Worm (Caenorhabditis elegans): ENCODE data around the gene F36F12.2.
"Not testable (repeated sequence)": the region's sequence is repeated elsewhere in the genome, so short reads cannot be mapped to it uniquely, and the experiment has no call there.

The F36F12.2 gene

DNA sequence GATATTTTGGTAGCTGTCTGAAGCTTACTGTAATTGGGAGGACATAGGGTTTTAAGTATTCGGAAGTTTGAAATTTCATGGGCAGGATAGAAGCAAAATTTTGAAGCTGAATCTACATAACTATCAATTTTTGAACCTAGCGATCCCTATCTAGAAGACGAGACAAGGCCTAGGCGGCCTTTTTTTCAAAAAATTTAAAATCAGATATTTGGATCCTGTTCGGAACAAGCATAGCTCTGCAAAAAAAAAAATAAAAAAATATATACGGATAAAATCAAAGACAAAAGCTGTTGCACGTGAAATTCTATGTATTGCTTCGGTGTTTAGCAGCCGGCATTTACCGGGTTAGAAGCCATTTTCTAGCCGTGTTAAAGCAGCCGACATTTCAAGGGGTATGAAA lies at the start of gene F36F12.2:
Gene F36F12.2, minus strand, starts transcription at position 101 of the 400 bp plus-strand sequence.
- TF ChIP-seq Y22D7AL.16 (tag; optimal IDR thresholded peaks at IDR 0.05) (no peak), sox-2 (GFP tag; IDR thresholded peaks at IDR 0.05) (no peak), ttx-3 (tag; optimal IDR thresholded peaks at IDR 0.05) (no peak), syd-9 (tag; optimal IDR thresholded peaks at IDR 0.05) (no peak), dve-1 (tag; optimal IDR thresholded peaks at IDR 0.05) (no peak), K09A11.1 (tag; optimal IDR thresholded peaks at IDR 0.05; ENCODE audit: insufficient read depth) (no peak), fkh-10 (GFP tag; optimal IDR thresholded peaks at IDR 0.05) (no peak), ahr-1 (tag; optimal IDR thresholded peaks at IDR 0.05) (no peak), che-1 (tag; optimal IDR thresholded peaks at IDR 0.05) (no peak)

DNA sequence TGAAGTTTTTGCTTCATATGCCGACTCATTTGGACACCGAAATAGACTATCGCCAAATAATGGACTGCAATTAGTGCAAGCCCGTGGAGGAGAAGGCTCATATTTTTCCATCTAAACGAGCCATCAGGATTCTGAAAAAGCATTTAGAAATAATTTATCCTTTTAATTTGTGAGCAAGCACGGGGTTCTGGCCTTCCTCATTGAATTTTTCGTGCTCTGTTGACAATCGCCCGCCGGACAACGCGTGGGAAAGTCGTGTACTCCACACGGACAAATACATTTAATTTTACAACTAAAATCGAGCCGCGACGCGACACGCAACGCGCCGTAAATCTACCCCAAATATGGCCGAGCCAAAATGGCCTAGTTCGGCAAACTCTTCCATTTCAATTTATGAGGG lies 49.3 kb upstream of the F36F12.2 start, which contains the start of gene F22F7.12:
Gene F22F7.12, minus strand, starts transcription at position 101 of the 400 bp plus-strand sequence.
- TF ChIP-seq C08G9.2 (tag; optimal IDR thresholded peaks at IDR 0.05); pax-1 (tag; optimal IDR thresholded peaks at IDR 0.05); pag-3 (tag; optimal IDR thresholded peaks at IDR 0.05; ENCODE audit: borderline replicate concordance): not testable (repeated sequence)

DNA sequence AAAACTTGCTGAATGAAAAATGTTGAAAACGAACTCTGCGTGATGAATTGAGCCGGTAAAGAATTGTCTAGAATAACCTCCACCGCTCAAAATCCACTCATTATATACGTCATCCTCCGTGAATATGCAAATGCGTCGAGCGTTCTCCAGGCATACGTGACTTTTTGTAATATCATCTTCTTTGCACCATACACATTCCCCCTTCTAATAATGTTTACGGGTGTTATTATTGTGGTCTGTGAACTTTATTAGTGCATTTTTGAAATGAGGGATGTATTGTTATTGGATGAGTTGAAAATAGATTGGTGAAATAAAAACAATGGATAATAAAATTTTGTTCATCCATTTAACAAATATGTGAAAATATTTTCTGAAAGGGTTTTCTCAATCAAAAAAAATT lies 44.8 kb upstream of the F36F12.2 start, which contains the start of gene F22F7.7:
Gene F22F7.7, minus strand, starts transcription at position 125 of the 400 bp plus-strand sequence.
- TF ChIP-seq lin-11 (tag; optimal IDR thresholded peaks at IDR 0.05) (no peak), ceh-14 (tag; optimal IDR thresholded peaks at IDR 0.05) (no peak), hlh-6 (tag; optimal IDR thresholded peaks at IDR 0.05) (no peak), C38D4.7 (GFP tag; optimal IDR thresholded peaks at IDR 0.05) (no peak), hlh-13 (GFP tag; optimal IDR thresholded peaks at IDR 0.05) (no peak), F13H6.1 (tag; optimal IDR thresholded peaks at IDR 0.05) (no peak), K02D7.2 (tag; optimal IDR thresholded peaks at IDR 0.05) (no peak), unc-86 (tag; optimal IDR thresholded peaks at IDR 0.05) (no peak), ztf-16 (tag; optimal IDR thresholded peaks at IDR 0.05) (no peak)

DNA sequence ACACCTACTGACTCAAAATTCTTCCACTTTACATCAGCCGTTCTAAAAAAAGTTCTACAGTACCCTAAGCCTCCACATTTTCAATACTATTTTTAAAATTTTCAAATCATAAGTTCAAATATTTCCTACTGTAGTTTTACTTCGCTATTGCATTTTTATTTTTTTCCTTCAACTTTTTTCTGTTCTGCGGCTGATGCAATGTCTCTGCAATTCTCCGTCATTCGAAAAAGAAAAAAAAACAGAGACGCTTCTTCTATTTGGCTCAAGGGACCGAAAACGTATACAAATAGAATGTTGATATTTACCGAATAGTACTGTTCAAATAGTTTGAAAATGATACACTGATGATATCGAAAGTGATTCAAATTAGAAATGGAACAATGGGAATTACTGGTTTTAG lies 43.2 kb upstream of the F36F12.2 start:
- no peak for TF ChIP-seq hlh-30 (tag; optimal IDR thresholded peaks at IDR 0.05; ENCODE audit: insufficient read depth)
- no peak for TF ChIP-seq unc-86 (tag; optimal IDR thresholded peaks at IDR 0.05)
- no peak for TF ChIP-seq hlh-15 (tag; optimal IDR thresholded peaks at IDR 0.05)
- TF ChIP-seq ceh-24 (tag; optimal IDR thresholded peaks at IDR 0.05): no peak
- no peak for TF ChIP-seq ceh-30 (tag; optimal IDR thresholded peaks at IDR 0.05)
- no peak for TF ChIP-seq pat-9 (tag; optimal IDR thresholded peaks at IDR 0.05)
- TF ChIP-seq ref-2 (tag; optimal IDR thresholded peaks at IDR 0.05): no peak
- TF ChIP-seq pax-1 (tag; optimal IDR thresholded peaks at IDR 0.05): no peak
- TF ChIP-seq lin-11 (tag; optimal IDR thresholded peaks at IDR 0.05): no peak
- TF ChIP-seq ceh-14 (tag; optimal IDR thresholded peaks at IDR 0.05): no peak
- TF ChIP-seq ceh-19 (GFP tag; optimal IDR thresholded peaks at IDR 0.05): no peak
- TF ChIP-seq hlh-8 (tag; optimal IDR thresholded peaks at IDR 0.05): no peak
- no peak for TF ChIP-seq npax-4 (tag; optimal IDR thresholded peaks at IDR 0.05)
- no peak for TF ChIP-seq ceh-6 (GFP tag; optimal IDR thresholded peaks at IDR 0.05)
- TF ChIP-seq ceh-2 (tag; optimal IDR thresholded peaks at IDR 0.05): no peak
- no peak for TF ChIP-seq zip-5 (tag; optimal IDR thresholded peaks at IDR 0.05)
- TF ChIP-seq sox-2 (GFP tag; IDR thresholded peaks at IDR 0.05): no peak

DNA sequence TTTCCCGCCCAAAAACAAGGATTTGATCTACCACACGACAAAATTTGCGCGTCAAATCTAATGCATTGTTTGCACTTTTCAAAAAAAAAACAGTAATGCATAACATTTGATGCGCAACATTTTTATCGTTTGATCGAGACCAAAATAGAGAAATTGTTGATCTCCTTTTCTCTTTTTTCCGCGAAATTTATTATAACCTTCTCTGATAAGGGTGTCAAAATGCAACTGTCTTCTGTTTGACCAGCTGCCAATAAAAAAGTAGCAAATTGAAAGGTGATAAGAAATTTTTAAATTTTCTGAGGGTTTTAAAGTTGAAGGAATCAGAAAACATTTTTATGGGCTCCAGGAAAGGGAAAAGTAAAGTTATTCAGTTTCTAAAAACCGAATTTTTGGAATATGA lies 41.9 kb upstream of the F36F12.2 start:
- TF ChIP-seq hlh-13 (GFP tag; optimal IDR thresholded peaks at IDR 0.05): no peak
- no peak for TF ChIP-seq madf-2 (tag; optimal IDR thresholded peaks at IDR 0.05)
- no peak for TF ChIP-seq hlh-6 (tag; optimal IDR thresholded peaks at IDR 0.05)
- TF ChIP-seq ceh-6 (GFP tag; optimal IDR thresholded peaks at IDR 0.05): no peak
- no peak for TF ChIP-seq pha-4 (tag; optimal IDR thresholded peaks at IDR 0.05)
- TF ChIP-seq odd-2 (tag; optimal IDR thresholded peaks at IDR 0.05): no peak
- no peak for TF ChIP-seq ceh-45 (GFP tag; IDR thresholded peaks at IDR 0.05)
- no peak for TF ChIP-seq fkh-6 (tag; optimal IDR thresholded peaks at IDR 0.05)
- TF ChIP-seq gmeb-2 (tag; optimal IDR thresholded peaks at IDR 0.05): no peak
- TF ChIP-seq pqm-1 (tag; optimal IDR thresholded peaks at IDR 0.05): no peak
- TF ChIP-seq pat-9 (tag; optimal IDR thresholded peaks at IDR 0.05): no peak
- TF ChIP-seq sox-4 (tag; optimal IDR thresholded peaks at IDR 0.05): no peak

Data from whole organism, late embryonic.